Fruit fly (Drosophila melanogaster): ENCODE measurements around the gene Gcn2.

DNA sequence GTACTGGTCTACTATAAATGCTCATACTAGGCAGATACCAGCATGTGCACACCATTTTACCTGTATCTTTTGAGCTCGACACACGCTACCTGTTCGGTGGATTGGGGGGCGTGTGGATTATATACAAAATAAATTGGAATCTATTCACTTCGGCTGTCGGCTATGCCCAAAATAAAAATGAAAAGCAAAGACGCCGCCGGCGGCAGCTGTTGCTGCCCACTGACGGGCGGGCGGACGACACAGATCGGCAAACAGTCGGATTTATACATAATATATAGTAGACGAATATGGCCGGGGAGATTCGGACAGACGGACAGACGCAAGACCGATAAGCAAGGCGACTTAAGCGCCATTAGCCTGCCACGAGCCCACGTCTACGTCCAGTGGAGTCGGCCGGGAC, 43.4 kb downstream of the Gcn2 start:
- no peak for TF ChIP-seq CG7045 (GFP tag; optimal IDR thresholded peaks at IDR 0.05)
- no peak for TF ChIP-seq CG1620 (GFP tag; optimal IDR thresholded peaks at IDR 0.05)
- TF ChIP-seq bab1 (GFP tag; optimal IDR thresholded peaks at IDR 0.05): no peak
- no peak for TF ChIP-seq Clk (GFP tag; optimal IDR thresholded peaks at IDR 0.05)
- TF ChIP-seq Hr96 (GFP tag; optimal IDR thresholded peaks at IDR 0.05): no peak
- TF ChIP-seq CG7101 (tag; optimal IDR thresholded peaks at IDR 0.05): no peak
- TF ChIP-seq cic (GFP tag; optimal IDR thresholded peaks at IDR 0.05): no peak
- TF ChIP-seq ovo (GFP tag; optimal IDR thresholded peaks at IDR 0.05): no peak
- TF ChIP-seq CG12768 (GFP tag; optimal IDR thresholded peaks at IDR 0.05): no peak
- TF ChIP-seq CG14711 (tag; optimal IDR thresholded peaks at IDR 0.05): no peak
- no peak for TF ChIP-seq CG33017 (tag; optimal IDR thresholded peaks at IDR 0.05)
- TF ChIP-seq CG5204 (GFP tag; optimal IDR thresholded peaks at IDR 0.05): no peak
- no peak for TF ChIP-seq Mnt (GFP tag; optimal IDR thresholded peaks at IDR 0.05)
- TF ChIP-seq CG11617 (GFP tag; optimal IDR thresholded peaks at IDR 0.05): no peak
